Fruit fly (Drosophila melanogaster): ENCODE data around the gene Srlp.

Srlp gene

dm6 chr3R:12411449-12411848, 22.4 kb upstream of the Srlp start:
- TF ChIP-seq CG6808 (GFP tag; optimal IDR thresholded peaks at IDR 0.05) (no peak), CG32006 (GFP tag; optimal IDR thresholded peaks at IDR 0.05) (no peak), cyc (GFP tag; optimal IDR thresholded peaks at IDR 0.05) (no peak), CG11902 (GFP tag; optimal IDR thresholded peaks at IDR 0.05) (no peak), CG8319 (GFP tag; optimal IDR thresholded peaks at IDR 0.05) (no peak), dac (GFP tag; optimal IDR thresholded peaks at IDR 0.05) (no peak), CG6163 (GFP tag; IDR thresholded peaks at IDR 0.05) (no peak), CG11294 (GFP tag; IDR thresholded peaks at IDR 0.05) (no peak), Eip93F (GFP tag; optimal IDR thresholded peaks at IDR 0.05) (no peak), CG6792 (GFP tag; optimal IDR thresholded peaks at IDR 0.05) (no peak), Gug (GFP tag; IDR thresholded peaks at IDR 0.05) (no peak), CG11762 (GFP tag; optimal IDR thresholded peaks at IDR 0.05; ENCODE audit: insufficient read depth) (no peak), CG9139 (GFP tag; optimal IDR thresholded peaks at IDR 0.05) (no peak)

- TF ChIP-seq CG6276 (GFP tag; optimal IDR thresholded peaks at IDR 0.05) (no peak), Sox14 (GFP tag; optimal IDR thresholded peaks at IDR 0.05) (peak; percentile 63), CG31627 (GFP tag; optimal IDR thresholded peaks at IDR 0.05) (no peak), CG6854 (GFP tag; optimal IDR thresholded peaks at IDR 0.05) (peak; percentile 51), CG3032 (tag; optimal IDR thresholded peaks at IDR 0.05) (peak; percentile 10), esn (GFP tag; optimal IDR thresholded peaks at IDR 0.05) (peak; percentile 32)
These were observed 20.5 kb upstream of the Srlp start, which contains the start of the genes Dip-C and pps for dm6 chr3R:12413274-12413958. TSS of gene Dip-C (minus strand) at chr3R:12413759. TSS of gene pps (plus strand) at chr3R:12413828.

dm6 chr3R:12422379-12422975, 11.4 kb upstream of the Srlp start, which contains the start of the genes Scgbeta and CG17202:
TSS of gene Scgbeta (minus strand) at chr3R:12422429.
TSS of gene CG17202 (plus strand) at chr3R:12422768.
- no peak for TF ChIP-seq CG4318 (GFP tag; optimal IDR thresholded peaks at IDR 0.05)
- TF ChIP-seq CG16779 (tag; optimal IDR thresholded peaks at IDR 0.05) = no peak
- TF ChIP-seq achi (GFP tag; optimal IDR thresholded peaks at IDR 0.05) = no peak
- no peak for TF ChIP-seq CG6276 (GFP tag; optimal IDR thresholded peaks at IDR 0.05)
- peak; percentile 28 for TF ChIP-seq esn (GFP tag; optimal IDR thresholded peaks at IDR 0.05)

dm6 chr3R:12423997-12424396, 9.9 kb upstream of the Srlp start:
- TF ChIP-seq CG6854 (GFP tag; optimal IDR thresholded peaks at IDR 0.05) (no peak), CG4318 (GFP tag; optimal IDR thresholded peaks at IDR 0.05) (no peak)

- TF ChIP-seq CG6276 (GFP tag; optimal IDR thresholded peaks at IDR 0.05) (no peak), CG31627 (GFP tag; optimal IDR thresholded peaks at IDR 0.05) (peak; percentile 29), CG15336 (GFP tag; IDR thresholded peaks at IDR 0.05) (no peak), Ets96B (tag; optimal IDR thresholded peaks at IDR 0.05) (no peak), fkh (GFP tag; optimal IDR thresholded peaks at IDR 0.05) (no peak), CG3032 (tag; optimal IDR thresholded peaks at IDR 0.05) (peak; percentile 5), Eip78C (GFP tag) (peak; percentile 69), Met (GFP tag; optimal IDR thresholded peaks at IDR 0.05) (no peak), esn (GFP tag; optimal IDR thresholded peaks at IDR 0.05) (peak; percentile 17), lz (GFP tag; optimal IDR thresholded peaks at IDR 0.05) (no peak), acj6 (GFP tag; optimal IDR thresholded peaks at IDR 0.05) (no peak), CG1621 (tag; optimal IDR thresholded peaks at IDR 0.05) (peak; percentile 20), eg (GFP tag; IDR thresholded peaks at IDR 0.05) (no peak), Sox15 (GFP tag; optimal IDR thresholded peaks at IDR 0.05) (no peak)
These were observed 8.2 kb upstream of the Srlp start, which contains the start of gene Pp1-87B for dm6 chr3R:12425510-12426309. TSS of gene Pp1-87B (minus strand) at chr3R:12425917.
